Worm (Caenorhabditis elegans): ENCODE results near the gene srv-6.

- no peak for TF ChIP-seq hlh-17 (GFP tag; optimal IDR thresholded peaks at IDR 0.05; ENCODE audit: borderline replicate concordance)
- no peak for TF ChIP-seq alr-1 (tag; optimal IDR thresholded peaks at IDR 0.05; ENCODE audit: borderline replicate concordance)
- no peak for TF ChIP-seq fkh-8 (tag; optimal IDR thresholded peaks at IDR 0.05)
- no peak for TF ChIP-seq skn-1 (tag; optimal IDR thresholded peaks at IDR 0.05)
Observed at ce11 chrX:4254782-4255181, 2.1 kb upstream of the srv-6 start, which contains the start of gene taf-11.1.
